Worm (Caenorhabditis elegans): ENCODE measurements around the gene clpp-1.

The clpp-1 gene

DNA sequence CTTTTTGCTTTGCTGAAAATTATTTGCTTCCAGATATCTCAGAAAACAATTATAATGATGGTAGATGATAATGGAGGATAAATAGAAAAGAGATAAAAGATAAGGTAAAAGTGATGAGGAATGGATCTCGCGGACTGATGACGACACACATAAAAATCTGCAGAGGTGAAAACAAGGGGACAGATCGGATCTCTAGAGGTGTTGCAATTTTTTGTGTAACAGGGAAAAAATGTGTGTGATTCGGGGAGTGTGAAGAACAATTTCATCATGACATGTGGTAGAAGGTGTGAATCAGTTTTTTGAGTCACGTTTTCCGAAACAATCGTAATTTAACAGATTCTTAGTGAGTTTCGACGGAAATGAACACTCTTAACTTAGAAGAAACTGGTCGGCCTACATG lies 13.7 kb downstream of the clpp-1 start:
- peak; percentile 4 for TF ChIP-seq elt-1 (tag; optimal IDR thresholded peaks at IDR 0.05; ENCODE audit: borderline replicate concordance, insufficient read depth)
- no peak for TF ChIP-seq hlh-1 (tag; optimal IDR thresholded peaks at IDR 0.05)
- TF ChIP-seq elt-3 (tag; optimal IDR thresholded peaks at IDR 0.05) = no peak

DNA sequence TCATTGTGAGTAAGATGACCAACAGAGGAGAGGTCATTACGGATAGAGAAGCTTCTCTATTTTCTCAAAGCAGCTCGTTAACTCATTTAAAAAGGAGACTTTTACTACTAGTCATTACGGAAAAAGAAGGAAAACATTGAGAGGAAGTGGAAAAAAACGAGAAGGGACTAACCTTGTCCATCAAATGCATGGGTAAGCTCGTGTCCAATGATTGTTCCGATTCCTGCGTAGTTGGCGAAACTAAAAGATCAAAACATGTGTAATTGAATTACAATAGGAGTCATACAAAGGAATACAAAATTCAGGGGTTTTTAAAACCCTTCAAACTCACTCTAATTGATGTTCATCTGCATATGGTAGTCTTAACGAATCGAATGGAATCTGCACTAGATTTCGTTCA lies 17.7 kb downstream of the clpp-1 start:
- no peak for TF ChIP-seq nhr-12 (tag; optimal IDR thresholded peaks at IDR 0.05)
- TF ChIP-seq ces-1 (GFP tag; optimal IDR thresholded peaks at IDR 0.05) = peak; percentile 26

- TF ChIP-seq elt-1 (tag; optimal IDR thresholded peaks at IDR 0.05; ENCODE audit: borderline replicate concordance, insufficient read depth) (no peak), zip-8 (tag; optimal IDR thresholded peaks at IDR 0.05) (no peak), snpc-4 (tag; optimal IDR thresholded peaks at IDR 0.05) (no peak), nhr-28 (tag; optimal IDR thresholded peaks at IDR 0.05) (no peak), blmp-1 (tag; optimal IDR thresholded peaks at IDR 0.05) (no peak), sptf-1 (tag; optimal IDR thresholded peaks at IDR 0.05) (no peak), ztf-11 (tag; optimal IDR thresholded peaks at IDR 0.05) (no peak), nhr-2 (tag; optimal IDR thresholded peaks at IDR 0.05) (no peak)
Observed at ce11 chrII:10283145-10283544, 19.5 kb downstream of the clpp-1 start.

DNA sequence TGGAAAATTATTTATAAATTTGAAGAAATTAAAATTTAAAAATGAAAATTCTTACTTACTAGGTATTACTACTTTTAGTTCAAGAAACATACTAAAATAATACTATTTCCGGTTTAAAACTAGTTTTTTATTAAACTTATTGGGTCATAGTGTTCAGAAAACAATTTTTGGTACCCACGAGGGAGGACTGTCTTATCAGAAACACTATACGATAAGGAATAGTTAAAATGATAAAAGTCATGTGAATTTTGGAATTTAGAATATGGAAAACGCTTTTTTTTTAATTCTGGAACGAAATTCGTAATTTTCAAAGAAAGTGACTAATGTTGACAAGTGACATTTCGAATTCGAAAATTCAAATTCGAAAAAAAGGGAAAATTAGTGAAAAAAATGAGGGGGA lies 21.0 kb downstream of the clpp-1 start:
- TF ChIP-seq mep-1 (tag; optimal IDR thresholded peaks at IDR 0.05) (no peak), ham-2 (GFP tag; optimal IDR thresholded peaks at IDR 0.05) (no peak), lsy-2 (tag; optimal IDR thresholded peaks at IDR 0.05) (no peak), snpc-4 (tag; optimal IDR thresholded peaks at IDR 0.05) (no peak), unc-120 (tag; optimal IDR thresholded peaks at IDR 0.05; ENCODE audit: poor library complexity, severe bottlenecking) (no peak), zip-8 (tag; optimal IDR thresholded peaks at IDR 0.05) (no peak)

DNA sequence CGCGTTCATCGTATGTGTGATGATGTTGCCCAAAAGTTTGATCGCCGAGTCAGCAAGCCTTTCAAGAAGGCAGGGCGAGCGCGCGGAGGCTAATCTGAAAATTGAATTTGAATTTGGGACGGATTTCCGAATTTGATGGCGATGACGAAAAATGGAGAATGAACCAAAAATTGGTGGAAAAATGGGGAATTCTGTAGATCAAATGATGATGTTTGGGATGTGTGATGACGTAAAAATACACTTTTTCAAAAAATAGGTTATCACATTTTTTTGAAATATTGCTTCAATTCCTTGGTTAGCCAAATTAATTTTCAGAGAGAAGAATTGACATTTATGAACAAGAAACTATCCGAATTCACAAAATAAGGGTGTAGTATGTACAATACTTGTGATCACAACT lies 23.1 kb downstream of the clpp-1 start, which contains the start of gene ZK971.1:
Gene ZK971.1, minus strand, starts transcription at position 101 of the 400 bp plus-strand sequence.
- TF ChIP-seq bed-3 (GFP tag; optimal IDR thresholded peaks at IDR 0.05) (no peak), ces-1 (GFP tag; optimal IDR thresholded peaks at IDR 0.05) (peak; percentile 29)

ce11 chrII:10271093-10271492 lies 31.5 kb downstream of the clpp-1 start, which contains the start of gene F54B3.4:
Gene F54B3.4, minus strand, starts transcription at chrII:10271193.
- TF ChIP-seq bed-3 (GFP tag; optimal IDR thresholded peaks at IDR 0.05) = no peak
- TF ChIP-seq ces-1 (GFP tag; optimal IDR thresholded peaks at IDR 0.05) = peak; percentile 53

ce11 chrII:10270052-10270451 lies 32.6 kb downstream of the clpp-1 start, which contains the start of gene F54B3.2:
Gene F54B3.2, minus strand, starts transcription at chrII:10270152.
- TF ChIP-seq mab-5 (tag; optimal IDR thresholded peaks at IDR 0.05) (no peak), ceh-83 (GFP tag; optimal IDR thresholded peaks at IDR 0.05) (no peak), blmp-1 (tag; optimal IDR thresholded peaks at IDR 0.05) (no peak), hlh-1 (tag; optimal IDR thresholded peaks at IDR 0.05) (no peak), elt-1 (tag; optimal IDR thresholded peaks at IDR 0.05; ENCODE audit: borderline replicate concordance, insufficient read depth) (no peak)

DNA sequence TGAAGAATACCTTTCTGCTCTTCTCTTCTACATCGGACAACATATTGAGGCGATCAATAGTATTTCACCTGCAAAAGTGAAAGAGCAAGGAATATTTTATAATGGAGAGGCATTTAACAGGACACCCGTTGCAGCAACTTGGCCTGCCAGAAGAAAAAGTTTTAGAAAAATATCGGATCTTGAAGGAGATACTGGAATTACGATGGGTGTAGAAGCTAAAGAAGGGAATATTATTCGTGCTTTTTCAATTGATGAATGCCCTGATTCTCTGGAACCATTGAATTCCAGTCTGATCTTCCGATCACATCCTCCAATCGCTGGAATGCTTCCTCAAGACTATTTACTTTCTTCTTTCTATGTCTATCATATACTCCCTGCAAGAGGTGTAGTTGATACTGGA lies 41.4 kb downstream of the clpp-1 start:
- TF ChIP-seq sem-2 (GFP tag; optimal IDR thresholded peaks at IDR 0.05) = no peak
- TF ChIP-seq nhr-12 (tag; optimal IDR thresholded peaks at IDR 0.05) = no peak
- TF ChIP-seq mab-5 (tag; optimal IDR thresholded peaks at IDR 0.05) = no peak
- no peak for TF ChIP-seq ztf-11 (tag; optimal IDR thresholded peaks at IDR 0.05)
- no peak for TF ChIP-seq cnd-1 (tag; optimal IDR thresholded peaks at IDR 0.05)

DNA sequence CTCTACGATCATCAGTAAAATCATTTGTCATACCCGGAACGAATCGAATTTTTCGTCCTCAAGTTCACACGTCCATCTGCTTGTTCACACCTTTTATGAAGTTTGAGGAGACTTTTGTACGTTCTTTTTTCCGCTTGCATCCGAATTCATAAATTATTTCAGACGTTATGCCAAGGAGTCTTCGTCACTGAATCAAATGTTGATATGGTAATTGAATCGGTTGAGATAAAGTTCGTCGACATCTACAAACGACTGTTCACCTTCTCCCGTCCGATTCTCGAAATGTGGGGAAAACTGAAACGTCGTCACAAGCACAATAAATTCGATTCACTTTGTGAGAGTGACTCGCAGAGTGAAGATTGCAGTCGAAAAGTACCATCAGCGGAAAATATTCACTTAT lies 50.6 kb downstream of the clpp-1 start:
- TF ChIP-seq zip-8 (tag; optimal IDR thresholded peaks at IDR 0.05) = no peak
- TF ChIP-seq lsy-2 (tag; optimal IDR thresholded peaks at IDR 0.05) = no peak
- no peak for TF ChIP-seq lin-13 (tag; optimal IDR thresholded peaks at IDR 0.05)

DNA sequence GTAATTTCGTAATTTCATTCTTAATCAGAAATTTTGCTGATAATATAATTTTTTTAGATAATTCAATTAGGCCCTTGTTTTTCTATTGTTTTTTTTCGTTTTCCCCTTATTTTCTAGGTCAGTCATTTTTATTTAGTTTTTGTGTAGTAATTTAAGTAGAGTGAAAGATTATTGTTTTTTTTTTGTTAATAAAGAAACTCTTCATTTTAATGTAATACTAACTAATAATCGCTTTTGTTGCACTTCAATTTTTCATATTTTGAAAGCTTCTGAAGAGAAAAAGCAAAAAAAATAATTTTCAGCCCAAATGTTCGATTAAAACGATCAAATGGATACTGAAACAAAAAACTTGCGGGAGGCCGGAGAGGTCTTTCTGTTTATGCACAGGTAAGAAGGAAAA lies 51.7 kb downstream of the clpp-1 start, which contains the start of gene F54B3.1:
Gene F54B3.1, plus strand, starts transcription at position 301 of the 400 bp plus-strand sequence.
- TF ChIP-seq ceh-83 (GFP tag; optimal IDR thresholded peaks at IDR 0.05) (no peak), bed-3 (GFP tag; optimal IDR thresholded peaks at IDR 0.05) (no peak), mep-1 (tag; optimal IDR thresholded peaks at IDR 0.05) (no peak), ceh-43 (GFP tag; optimal IDR thresholded peaks at IDR 0.05) (no peak), elt-3 (tag; optimal IDR thresholded peaks at IDR 0.05) (no peak), sptf-1 (tag; optimal IDR thresholded peaks at IDR 0.05) (no peak), elt-1 (tag; optimal IDR thresholded peaks at IDR 0.05; ENCODE audit: borderline replicate concordance, insufficient read depth) (no peak), ztf-11 (tag; optimal IDR thresholded peaks at IDR 0.05) (no peak), nhr-28 (tag; optimal IDR thresholded peaks at IDR 0.05) (no peak), nhr-237 (tag; optimal IDR thresholded peaks at IDR 0.05) (no peak), ceh-39 (tag; optimal IDR thresholded peaks at IDR 0.05) (no peak)
